Fruit fly (Drosophila melanogaster) whole organism: ENCODE results near the gene CG18048.

Source experiments
- CG8478 ChIP-seq: fragments of >200 bp; optimal IDR thresholded peaks from 2 replicates; lab custom pipeline; 2018; ENCODE audit warnings: inconsistent platforms
- Dll ChIP-seq: fragments of >200 bp; optimal IDR thresholded peaks from 2 replicates; lab custom pipeline; 2017
- EcR ChIP-seq, 2 experiments: fragments of >200 bp; optimal IDR thresholded peaks; 2 replicates each; lab custom pipeline; 2017; ENCODE audit warnings: missing biosample characterization in 2 of 2, missing genetic modification characterization in 2 of 2, missing genetic modification reagents in 2 of 2
- pan ChIP-seq: fragments of >200 bp; optimal IDR thresholded peaks from 2 replicates; lab custom pipeline; 2017
- psq ChIP-seq: fragments of >200 bp; optimal IDR thresholded peaks from 2 replicates; lab custom pipeline; 2017
- usp ChIP-seq: fragments of >200 bp; optimal IDR thresholded peaks from 2 replicates; lab custom pipeline; 2017; ENCODE audit warnings: missing biosample characterization, missing genetic modification characterization, mixed read lengths

- TF ChIP-seq Dll (lab: Kevin White, UChicago) (no peak), pan (lab: Kevin White, UChicago) (no peak), psq (lab: Kevin White, UChicago) (no peak), CG8478 (no peak), EcR (GFP tag; optimal IDR thresholded peaks at IDR 0.05; lab: Kevin White, UChicago) (no peak), usp (GFP tag; lab: Kevin White, UChicago) (no peak)
Observed at dm6 chr3R:6304947-6305346, 41.0 kb upstream of the CG18048 start, which contains the start of gene Osi16.
